Fruit fly (Drosophila melanogaster) whole organism, embryonic: ENCODE measurements around the gene CG32052.
A peak's percentile ranks its signal among the peaks of the same experiment; 100 is the strongest.

Experiments used
- Blimp-1 ChIP-seq: fragments of 200-800 bp; sonication (Bioruptor generic); optimal IDR thresholded peaks from 3 replicates; lab custom pipeline; 2018; ENCODE audit warnings: missing biosample characterization, missing genetic modification characterization, mild to moderate bottlenecking, moderate library complexity, missing genetic modification reagents
- CG1024 ChIP-seq: fragments of 200-800 bp; sonication (Bioruptor generic); IDR thresholded peaks from 2 replicates; pipeline ENCODE4 v1.3.6; 2022; ENCODE audit warnings: missing biosample characterization, missing genetic modification characterization
- CG11723 ChIP-seq: fragments of 200-800 bp; sonication (Bioruptor generic); optimal IDR thresholded peaks from 2 replicates; lab custom pipeline; 2017; ENCODE audit warnings: missing biosample characterization, mild to moderate bottlenecking, missing genetic modification characterization
- CG12942 ChIP-seq: fragments of 200-800 bp; sonication (Bioruptor generic); optimal IDR thresholded peaks from 3 replicates; lab custom pipeline; 2016; ENCODE audit warnings: missing biosample characterization, missing genetic modification characterization
- CG14441 ChIP-seq: fragments of 200-800 bp; sonication (Bioruptor generic); IDR thresholded peaks from 2 replicates; pipeline ENCODE4 v1.3.6; 2022; ENCODE audit warnings: missing biosample characterization, missing genetic modification characterization
- CG15073 ChIP-seq: fragments of 200-800 bp; sonication (Bioruptor generic); optimal IDR thresholded peaks from 2 replicates; lab custom pipeline; 2016; ENCODE audit warnings: missing biosample characterization, missing genetic modification characterization
- CG1529 ChIP-seq: fragments of 200-800 bp; sonication (Bioruptor generic); optimal IDR thresholded peaks from 3 replicates; lab custom pipeline; 2018; ENCODE audit warnings: missing biosample characterization, missing genetic modification characterization
- CG17385 ChIP-seq: fragments of 200-800 bp; sonication (Bioruptor generic); optimal IDR thresholded peaks from 3 replicates; lab custom pipeline; 2018; ENCODE audit warnings: missing biosample characterization, mild to moderate bottlenecking, missing genetic modification characterization
- CG17612 ChIP-seq: fragments of 200-800 bp; sonication (Bioruptor generic); IDR thresholded peaks from 2 replicates; pipeline ENCODE4 v1.3.6; 2022; ENCODE audit warnings: missing biosample characterization, missing genetic modification characterization
- CG31441 ChIP-seq: fragments of 200-800 bp; sonication (Bioruptor generic); IDR thresholded peaks from 2 replicates; pipeline ENCODE4 v1.3.6; 2022; ENCODE audit warnings: missing biosample characterization, missing genetic modification characterization
- CG43689 ChIP-seq: fragments of 200-800 bp; sonication (Bioruptor generic); IDR thresholded peaks from 2 replicates; pipeline ENCODE4 v1.3.6; 2022; ENCODE audit warnings: missing biosample characterization, missing genetic modification characterization
- CG6683 ChIP-seq: fragments of 200-800 bp; sonication (Bioruptor generic); optimal IDR thresholded peaks from 2 replicates; lab custom pipeline; 2017; ENCODE audit warnings: missing biosample characterization, mild to moderate bottlenecking, missing genetic modification characterization, missing genetic modification reagents
- CG7556 ChIP-seq: fragments of 200-800 bp; sonication (Bioruptor generic); optimal IDR thresholded peaks from 2 replicates; lab custom pipeline; 2017; ENCODE audit warnings: missing biosample characterization, mild to moderate bottlenecking, missing genetic modification characterization
- CG7745 ChIP-seq: fragments of 200-800 bp; sonication (Bioruptor generic); optimal IDR thresholded peaks from 2 replicates; lab custom pipeline; 2018; ENCODE audit warnings: missing biosample characterization, mild to moderate bottlenecking, missing genetic modification characterization, moderate library complexity
- CG7839 ChIP-seq: fragments of 200-800 bp; sonication (Bioruptor generic); optimal IDR thresholded peaks from 3 replicates; lab custom pipeline; 2018; ENCODE audit warnings: missing biosample characterization, mild to moderate bottlenecking, missing genetic modification characterization, moderate library complexity
- CG8765 ChIP-seq: fragments of 200-800 bp; sonication (Bioruptor generic); IDR thresholded peaks from 2 replicates; pipeline ENCODE4 v1.3.6; 2022; ENCODE audit warnings: missing biosample characterization, missing genetic modification characterization
- CG9437 ChIP-seq: fragments of 200-800 bp; sonication (Bioruptor generic); optimal IDR thresholded peaks from 2 replicates; lab custom pipeline; 2018; ENCODE audit warnings: missing biosample characterization, mild to moderate bottlenecking, missing genetic modification characterization
- CrebB ChIP-seq: fragments of 200-800 bp; sonication (Bioruptor generic); optimal IDR thresholded peaks from 3 replicates; lab custom pipeline; 2018; ENCODE audit warnings: missing biosample characterization, mild to moderate bottlenecking, missing genetic modification characterization
- D19A ChIP-seq: fragments of 200-800 bp; optimal IDR thresholded peaks from 3 replicates; lab custom pipeline; 2019; ENCODE audit warnings: missing biosample characterization, mild to moderate bottlenecking, missing genetic modification characterization, moderate library complexity
- Dad ChIP-seq: fragments of 200-800 bp; sonication (Bioruptor generic); optimal IDR thresholded peaks from 3 replicates; lab custom pipeline; 2016; ENCODE audit warnings: missing biosample characterization, missing genetic modification characterization
- Dek ChIP-seq: fragments of 200-800 bp; sonication (Bioruptor generic); optimal IDR thresholded peaks from 3 replicates; lab custom pipeline; 2019; ENCODE audit warnings: missing biosample characterization, mild to moderate bottlenecking, missing genetic modification characterization, moderate library complexity
- Doc2 ChIP-seq: fragments of 200-800 bp; sonication (Bioruptor generic); IDR thresholded peaks from 2 replicates; pipeline ENCODE4 v1.3.6; 2022; ENCODE audit warnings: missing biosample characterization, missing genetic modification characterization
- GATAe ChIP-seq: fragments of 200-800 bp; sonication (Bioruptor generic); conservative IDR thresholded peaks from 2 replicates; pipeline ENCODE4 v1.3.6; 2022; ENCODE audit warnings: missing biosample characterization, missing genetic modification characterization
- HLHmδ ChIP-seq: fragments of 200-800 bp; sonication (Bioruptor generic); optimal IDR thresholded peaks from 2 replicates; lab custom pipeline; 2018; ENCODE audit warnings: missing biosample characterization, mild to moderate bottlenecking, missing genetic modification characterization, moderate library complexity
- Hand ChIP-seq: fragments of 200-800 bp; sonication (Bioruptor generic); optimal IDR thresholded peaks from 2 replicates; lab custom pipeline; 2017; ENCODE audit warnings: mild to moderate bottlenecking, missing biosample characterization, missing genetic modification reagents, missing genetic modification characterization
- HmgD ChIP-seq: fragments of 200-800 bp; sonication (Bioruptor generic); optimal IDR thresholded peaks from 3 replicates; lab custom pipeline; 2016; ENCODE audit warnings: missing biosample characterization, missing genetic modification characterization
- Hr51 ChIP-seq, 2 experiments: fragments of 200-800 bp; sonication (Bioruptor generic); optimal IDR thresholded peaks; 2 replicates in 1 of 2; 3 replicates in 1 of 2; lab custom pipeline; 2016 to 2018; ENCODE audit warnings: missing biosample characterization in 2 of 2, missing genetic modification characterization in 2 of 2, mild to moderate bottlenecking in 1 of 2, moderate library complexity in 1 of 2
- MESR4 ChIP-seq: fragments of 200-800 bp; sonication (Bioruptor generic); optimal IDR thresholded peaks from 2 replicates; lab custom pipeline; 2018; ENCODE audit warnings: missing biosample characterization, mild to moderate bottlenecking, missing genetic modification characterization, moderate library complexity
- NFAT ChIP-seq: fragments of 200-800 bp; sonication (Bioruptor generic); IDR thresholded peaks from 2 replicates; pipeline ENCODE4 v1.3.6; 2022; ENCODE audit warnings: missing biosample characterization, missing genetic modification characterization
- Oaz ChIP-seq: fragments of 200-800 bp; sonication (Bioruptor generic); IDR thresholded peaks from 2 replicates; pipeline ENCODE4 v1.3.6; 2022; ENCODE audit warnings: missing biosample characterization, missing genetic modification characterization
- amos ChIP-seq: fragments of 200-800 bp; sonication (Bioruptor generic); IDR thresholded peaks from 2 replicates; pipeline ENCODE4 v1.3.6; 2022; ENCODE audit warnings: missing biosample characterization, missing genetic modification characterization; ENCODE audit not compliant: partially characterized antibody
- ara ChIP-seq: fragments of 200-800 bp; sonication (Bioruptor generic); IDR thresholded peaks from 2 replicates; pipeline ENCODE4 v1.3.6; 2022; ENCODE audit warnings: missing biosample characterization, missing genetic modification characterization
- bigmax ChIP-seq: fragments of 200-800 bp; sonication (Bioruptor generic); optimal IDR thresholded peaks from 2 replicates; lab custom pipeline; 2018; ENCODE audit warnings: missing biosample characterization, mild to moderate bottlenecking, missing genetic modification characterization
- bsh ChIP-seq, 2 experiments: fragments of 200-800 bp; sonication (Bioruptor generic); optimal IDR thresholded peaks; 2 replicates each; lab custom pipeline; 2017 to 2018; ENCODE audit warnings: mild to moderate bottlenecking in 2 of 2, missing biosample characterization in 2 of 2, missing genetic modification characterization in 2 of 2, moderate library complexity in 1 of 2
- dm ChIP-seq: fragments of 200-800 bp; sonication (Bioruptor generic); optimal IDR thresholded peaks from 3 replicates; lab custom pipeline; 2016; ENCODE audit warnings: missing biosample characterization, missing genetic modification characterization
- en ChIP-seq: fragments of 200-800 bp; sonication (Bioruptor generic); optimal IDR thresholded peaks from 2 replicates; lab custom pipeline; 2016; ENCODE audit warnings: missing biosample characterization, missing genetic modification characterization
- fd102C ChIP-seq: fragments of 200-800 bp; sonication (Bioruptor generic); optimal IDR thresholded peaks from 2 replicates; lab custom pipeline; 2018; ENCODE audit warnings: missing biosample characterization, mild to moderate bottlenecking, missing genetic modification characterization, moderate library complexity
- her ChIP-seq: fragments of 200-800 bp; sonication (Bioruptor generic); optimal IDR thresholded peaks from 2 replicates; lab custom pipeline; 2016; ENCODE audit warnings: missing biosample characterization, missing genetic modification characterization
- hth ChIP-seq: fragments of >200 bp; optimal IDR thresholded peaks from 2 replicates; lab custom pipeline; 2017; ENCODE audit warnings: inconsistent platforms
- ind ChIP-seq: fragments of 200-800 bp; sonication (Bioruptor generic); optimal IDR thresholded peaks from 3 replicates; lab custom pipeline; 2016; ENCODE audit warnings: missing biosample characterization, missing genetic modification characterization
- kah ChIP-seq: fragments of 200-800 bp; sonication (Bioruptor generic); optimal IDR thresholded peaks from 2 replicates; lab custom pipeline; 2018; ENCODE audit warnings: missing biosample characterization, mild to moderate bottlenecking, missing genetic modification characterization
- lab ChIP-seq: fragments of 200-800 bp; sonication (Bioruptor generic); optimal IDR thresholded peaks from 3 replicates; lab custom pipeline; 2017; ENCODE audit warnings: missing biosample characterization, missing genetic modification characterization, mild to moderate bottlenecking, moderate library complexity, missing genetic modification reagents
- lbe ChIP-seq: fragments of 200-800 bp; sonication (Bioruptor generic); optimal IDR thresholded peaks from 2 replicates; lab custom pipeline; 2016; ENCODE audit warnings: missing biosample characterization, mild to moderate bottlenecking, missing genetic modification characterization
- nom ChIP-seq: fragments of 200-800 bp; sonication (Bioruptor generic); optimal IDR thresholded peaks from 2 replicates; lab custom pipeline; 2017; ENCODE audit warnings: missing biosample characterization, missing genetic modification characterization, mild to moderate bottlenecking, moderate library complexity, missing genetic modification reagents
- pb ChIP-seq: fragments of 200-800 bp; sonication (Bioruptor generic); optimal IDR thresholded peaks from 3 replicates; lab custom pipeline; 2016; ENCODE audit warnings: missing biosample characterization, missing genetic modification characterization
- peb ChIP-seq: fragments of 200-800 bp; sonication (Bioruptor generic); IDR thresholded peaks from 2 replicates; pipeline ENCODE4 v1.3.6; 2022; ENCODE audit warnings: missing biosample characterization, missing genetic modification characterization
- ro ChIP-seq: fragments of 200-800 bp; sonication (Bioruptor generic); IDR thresholded peaks from 2 replicates; pipeline ENCODE4 v1.3.6; 2022; ENCODE audit warnings: missing biosample characterization, missing genetic modification characterization
- sug ChIP-seq: fragments of 200-800 bp; optimal IDR thresholded peaks from 2 replicates; lab custom pipeline; 2019; ENCODE audit warnings: missing biosample characterization, mild to moderate bottlenecking, missing genetic modification characterization, moderate library complexity
- tgo ChIP-seq: fragments of 200-800 bp; sonication (Bioruptor generic); IDR thresholded peaks from 3 replicates; pipeline ENCODE4 v1.3.6; 2022; ENCODE audit warnings: missing biosample characterization, missing genetic modification characterization
- yki ChIP-seq: fragments of >200 bp; optimal IDR thresholded peaks from 3 replicates; lab custom pipeline; 2018

The CG32052 gene

dm6 chr3L:9856430-9857218 is 69.8 kb downstream of the CG32052 start (continued):
- no peak for TF ChIP-seq HLHmδ (GFP tag; lab: Kevin White, UChicago)
- no peak for TF ChIP-seq pb (GFP tag; lab: Kevin White, UChicago)
- TF ChIP-seq CG7839, result peak; percentile 92
- TF ChIP-seq bigmax (GFP tag; lab: Kevin White, UChicago), result no peak
- peak; percentile 65 for TF ChIP-seq CG1529 (GFP tag; lab: Kevin White, UChicago)
- peak; percentile 14 for TF ChIP-seq kah (GFP tag; lab: Kevin White, UChicago)
- no peak for TF ChIP-seq lbe (GFP tag; lab: Kevin White, UChicago)
- no peak for TF ChIP-seq lab (GFP tag; lab: Kevin White, UChicago)
- TF ChIP-seq MESR4 (GFP tag; lab: Kevin White, UChicago), result no peak
- peak; percentile 23 for TF ChIP-seq CG12942 (GFP tag; lab: Kevin White, UChicago)
- peak; percentile 66 for TF ChIP-seq CG14441 (GFP tag; lab: Robert Waterston, UW)
- TF ChIP-seq NFAT (GFP tag; lab: Robert Waterston, UW), result peak; percentile 46; the same call in 1 of the 2 replicates
- TF ChIP-seq peb, result peak; percentile 80
- TF ChIP-seq CG31441 (GFP tag; lab: Robert Waterston, UW), result peak; percentile 84
- TF ChIP-seq CG17612 (GFP tag; lab: Robert Waterston, UW), result peak; percentile 49; the same call in 1 of the 2 replicates
- TF ChIP-seq CG1024 (GFP tag; lab: Robert Waterston, UW), result peak; percentile 70
- TF ChIP-seq amos (GFP tag; lab: Robert Waterston, UW), result no peak
- peak; percentile 48 for TF ChIP-seq CrebB
- peak; percentile 66 for TF ChIP-seq ro (GFP tag; lab: Robert Waterston, UW)
- peak; percentile 32 to 85 for TF ChIP-seq Hr51 (GFP tag; optimal IDR thresholded peaks at IDR 0.05; lab: Kevin White, UChicago)
- peak; percentile 57 for TF ChIP-seq ind (GFP tag; lab: Kevin White, UChicago)
- no peak for TF ChIP-seq en (GFP tag; lab: Kevin White, UChicago)
- TF ChIP-seq Dek, result peak; percentile 55
- no peak for TF ChIP-seq CG15073 (GFP tag; lab: Kevin White, UChicago)
- no peak for TF ChIP-seq Doc2
- peak; percentile 9 for TF ChIP-seq nom
- TF ChIP-seq CG17385 (GFP tag; lab: Kevin White, UChicago), result peak; percentile 81
- peak; percentile 80 for TF ChIP-seq CG8765 (GFP tag; lab: Robert Waterston, UW)
- peak; percentile 91 for TF ChIP-seq D19A
- no peak for TF ChIP-seq Oaz
- no peak for TF ChIP-seq Dad (GFP tag; lab: Kevin White, UChicago)
- no peak for TF ChIP-seq dm (GFP tag; lab: Kevin White, UChicago)
- peak; percentile 91 for TF ChIP-seq Blimp-1 (GFP tag; lab: Kevin White, UChicago)
- peak; percentile 37 for TF ChIP-seq Hand
- peak in 1 of 2 experiments; percentile 95 for TF ChIP-seq bsh (GFP tag; optimal IDR thresholded peaks at IDR 0.05; lab: Kevin White, UChicago)
- TF ChIP-seq hth, result no peak
- TF ChIP-seq sug (tag; lab: Kevin White, UChicago), result no peak
- TF ChIP-seq CG6683 (GFP tag; lab: Kevin White, UChicago), result peak; percentile 29
- peak; percentile 17 for TF ChIP-seq CG7556 (GFP tag; lab: Kevin White, UChicago)
- peak; percentile 85 for TF ChIP-seq ara (GFP tag; lab: Robert Waterston, UW)
- TF ChIP-seq GATAe (GFP tag; lab: Robert Waterston, UW), result no peak
- TF ChIP-seq HmgD (GFP tag; lab: Kevin White, UChicago), result no peak
- TF ChIP-seq CG11723 (GFP tag; lab: Kevin White, UChicago), result peak; percentile 38
- TF ChIP-seq tgo (GFP tag; lab: Robert Waterston, UW), result peak; percentile 83
- no peak for TF ChIP-seq yki (lab: Kevin White, UChicago)
- peak; percentile 30 for TF ChIP-seq CG7745 (tag; lab: Kevin White, UChicago)
- no peak for TF ChIP-seq her
- TF ChIP-seq fd102C, result peak; percentile 83
- TF ChIP-seq CG43689 (GFP tag; lab: Robert Waterston, UW), result no peak
- TF ChIP-seq CG9437 (GFP tag; lab: Kevin White, UChicago), result peak; percentile 83
